Worm (Caenorhabditis elegans): ENCODE measurements around the gene nth-1.
A peak's percentile ranks its signal among the peaks of the same experiment; 100 is the strongest.

nth-1 gene

ce11 chrIII:4281955-4282618 is 12.0 kb downstream of the nth-1 start:
- TF ChIP-seq flh-1 (GFP tag; optimal IDR thresholded peaks at IDR 0.05), result peak; percentile 40
- peak; percentile 64 for TF ChIP-seq lin-13 (tag; optimal IDR thresholded peaks at IDR 0.05)
- no peak for TF ChIP-seq nhr-28 (tag; optimal IDR thresholded peaks at IDR 0.05)
- TF ChIP-seq nhr-12 (tag; optimal IDR thresholded peaks at IDR 0.05), result peak; percentile 86
- TF ChIP-seq lsy-2 (tag; optimal IDR thresholded peaks at IDR 0.05), result peak; percentile 68
- no peak for TF ChIP-seq zip-8 (tag; optimal IDR thresholded peaks at IDR 0.05)
- TF ChIP-seq mep-1 (tag; optimal IDR thresholded peaks at IDR 0.05), result peak; percentile 94
- TF ChIP-seq elt-1 (tag; optimal IDR thresholded peaks at IDR 0.05; ENCODE audit: borderline replicate concordance, insufficient read depth), result peak; percentile 48
- peak; percentile 84 for TF ChIP-seq drap-1 (GFP tag; optimal IDR thresholded peaks at IDR 0.05)
- no peak for TF ChIP-seq snpc-4 (tag; optimal IDR thresholded peaks at IDR 0.05)
- TF ChIP-seq sptf-1 (tag; optimal IDR thresholded peaks at IDR 0.05), result peak; percentile 74
- TF ChIP-seq cnd-1 (tag; optimal IDR thresholded peaks at IDR 0.05), result peak; percentile 80
- TF ChIP-seq lin-32 (GFP tag; optimal IDR thresholded peaks at IDR 0.05), result no peak
- peak; percentile 69 for TF ChIP-seq ceh-43 (GFP tag; optimal IDR thresholded peaks at IDR 0.05)
- TF ChIP-seq ces-1 (GFP tag; optimal IDR thresholded peaks at IDR 0.05), result peak; percentile 91
- peak; percentile 98 for TF ChIP-seq ham-2 (GFP tag; optimal IDR thresholded peaks at IDR 0.05)
- peak; percentile 92 for TF ChIP-seq pha-4 (tag; optimal IDR thresholded peaks at IDR 0.05)
- TF ChIP-seq blmp-1 (tag; optimal IDR thresholded peaks at IDR 0.05), result no peak
- TF ChIP-seq M03D4.4 (tag; optimal IDR thresholded peaks at IDR 0.05), result peak; percentile 81
- TF ChIP-seq unc-39 (tag; optimal IDR thresholded peaks at IDR 0.05), result peak; percentile 60
- TF ChIP-seq mab-5 (tag; optimal IDR thresholded peaks at IDR 0.05), result no peak
- peak; percentile 73 for TF ChIP-seq hlh-1 (tag; optimal IDR thresholded peaks at IDR 0.05)
- peak; percentile 65 for TF ChIP-seq nhr-2 (tag; optimal IDR thresholded peaks at IDR 0.05)
- no peak for TF ChIP-seq ceh-83 (GFP tag; optimal IDR thresholded peaks at IDR 0.05)
- peak; percentile 93 for TF ChIP-seq ceh-39 (tag; optimal IDR thresholded peaks at IDR 0.05)
- peak; percentile 61 for TF ChIP-seq tbx-8 (GFP tag; optimal IDR thresholded peaks at IDR 0.05)
- TF ChIP-seq mls-2 (tag; optimal IDR thresholded peaks at IDR 0.05), result peak; percentile 93
- TF ChIP-seq unc-62 (GFP tag; optimal IDR thresholded peaks at IDR 0.05), result peak; percentile 99
- no peak for TF ChIP-seq bed-3 (GFP tag; optimal IDR thresholded peaks at IDR 0.05)
- TF ChIP-seq ztf-11 (tag; optimal IDR thresholded peaks at IDR 0.05), result peak; percentile 81
- no peak for TF ChIP-seq elt-3 (tag; optimal IDR thresholded peaks at IDR 0.05)
- TF ChIP-seq sem-2 (GFP tag; optimal IDR thresholded peaks at IDR 0.05), result no peak
- peak; percentile 79 for TF ChIP-seq nhr-237 (tag; optimal IDR thresholded peaks at IDR 0.05)
- peak; percentile 97 for TF ChIP-seq unc-120 (tag; optimal IDR thresholded peaks at IDR 0.05; ENCODE audit: poor library complexity, severe bottlenecking)
- TF ChIP-seq nhr-76 (tag; optimal IDR thresholded peaks at IDR 0.05), result no peak

DNA sequence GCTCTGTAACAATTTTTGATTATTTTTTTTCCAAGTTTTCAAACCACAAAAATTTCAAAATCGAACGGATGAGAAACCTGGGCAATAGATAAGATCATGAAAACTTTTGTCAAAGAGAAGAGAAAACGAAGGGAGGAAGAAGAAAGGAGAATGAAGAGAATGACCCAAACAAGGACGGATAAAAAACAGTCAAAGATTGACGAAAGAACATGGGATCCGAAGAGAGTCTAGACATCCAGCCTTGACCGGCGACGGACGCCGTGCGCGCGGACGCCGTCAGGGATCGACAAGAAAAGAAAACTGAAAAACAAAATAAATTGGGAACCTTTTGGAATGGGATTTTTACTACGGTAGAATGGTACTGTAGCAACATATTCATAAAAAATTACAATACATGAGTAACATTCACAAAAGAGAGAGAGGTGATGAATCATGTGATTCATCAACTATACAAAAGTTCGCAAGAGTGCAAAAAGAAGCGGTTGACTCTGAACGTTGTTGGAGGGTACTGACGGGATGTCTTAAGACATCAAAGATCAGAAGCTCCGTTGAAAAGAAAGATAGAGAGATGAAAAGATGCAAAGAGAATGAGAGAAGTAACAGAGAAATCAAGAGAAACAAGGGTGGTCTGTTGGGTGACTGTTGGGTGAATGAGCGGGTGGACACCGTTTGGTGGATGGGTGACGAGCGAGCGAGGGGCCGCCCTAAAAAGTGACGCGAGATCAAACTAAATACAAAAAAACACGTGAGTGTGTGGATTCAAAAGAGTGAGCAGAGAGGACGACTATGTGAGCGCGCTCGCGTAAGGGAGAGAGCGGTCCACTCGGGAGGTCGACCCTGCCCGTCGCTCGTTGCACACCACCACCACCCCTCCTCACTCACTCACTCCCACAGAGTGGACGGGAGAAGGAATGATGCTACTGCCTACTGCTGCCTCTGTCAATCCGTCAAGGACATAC is 13.6 kb downstream of the nth-1 start, which contains the start of gene sup-26:
Gene sup-26 (minus strand): TSS at position 10 of the 959 bp plus-strand sequence.
- TF ChIP-seq lin-13 (tag; optimal IDR thresholded peaks at IDR 0.05), result peak; percentile 13
- no peak for TF ChIP-seq nhr-76 (tag; optimal IDR thresholded peaks at IDR 0.05)
- peak; percentile 10 for TF ChIP-seq mep-1 (tag; optimal IDR thresholded peaks at IDR 0.05)
- TF ChIP-seq M03D4.4 (tag; optimal IDR thresholded peaks at IDR 0.05), result peak; percentile 73
- no peak for TF ChIP-seq unc-39 (tag; optimal IDR thresholded peaks at IDR 0.05)
- TF ChIP-seq hlh-1 (tag; optimal IDR thresholded peaks at IDR 0.05), result peak; percentile 62
- peak; percentile 36 for TF ChIP-seq mls-2 (tag; optimal IDR thresholded peaks at IDR 0.05)
- peak; percentile 58 for TF ChIP-seq ham-2 (GFP tag; optimal IDR thresholded peaks at IDR 0.05)
- TF ChIP-seq nhr-2 (tag; optimal IDR thresholded peaks at IDR 0.05), result no peak
- peak; percentile 35 for TF ChIP-seq drap-1 (GFP tag; optimal IDR thresholded peaks at IDR 0.05)
- TF ChIP-seq ztf-11 (tag; optimal IDR thresholded peaks at IDR 0.05), result no peak
- TF ChIP-seq cnd-1 (tag; optimal IDR thresholded peaks at IDR 0.05), result peak; percentile 49
- peak; percentile 25 for TF ChIP-seq lsy-2 (tag; optimal IDR thresholded peaks at IDR 0.05)
- TF ChIP-seq sptf-1 (tag; optimal IDR thresholded peaks at IDR 0.05), result peak; percentile 45
- peak; percentile 67 for TF ChIP-seq unc-62 (GFP tag; optimal IDR thresholded peaks at IDR 0.05)
- peak; percentile 68 for TF ChIP-seq unc-120 (tag; optimal IDR thresholded peaks at IDR 0.05; ENCODE audit: poor library complexity, severe bottlenecking)
- no peak for TF ChIP-seq ceh-83 (GFP tag; optimal IDR thresholded peaks at IDR 0.05)
- TF ChIP-seq ceh-39 (tag; optimal IDR thresholded peaks at IDR 0.05), result peak; percentile 8

Data from whole organism, mixed stage, embryonic.